Worm (Caenorhabditis elegans) whole organism, young adult: ENCODE results near the gene evl-18.

Source experiments
- B0019.2 ChIP-seq: fragments of 200-800 bp; sonication (Bioruptor generic); conservative IDR thresholded peaks from 2 replicates; pipeline ENCODE4 v1.3.6; 2022; ENCODE audit warnings: missing genetic modification reagents, missing genetic modification characterization, missing compliant biosample characterization
- B0336.3 ChIP-seq: fragments of 200-800 bp; sonication (Bioruptor generic); IDR thresholded peaks from 2 replicates; pipeline ENCODE4 v1.3.6; 2022; ENCODE audit warnings: missing genetic modification characterization, missing compliant biosample characterization
- C17E4.6 ChIP-seq: fragments of 200-800 bp; sonication (Bioruptor generic); IDR thresholded peaks from 2 replicates; pipeline ENCODE4 v1.3.6; 2022; ENCODE audit warnings: missing genetic modification reagents, missing genetic modification characterization, missing compliant biosample characterization
- D2030.7 ChIP-seq: fragments of 200-800 bp; sonication (Bioruptor generic); IDR thresholded peaks from 2 replicates; pipeline ENCODE4 v1.3.6; 2022; ENCODE audit warnings: missing genetic modification reagents, missing genetic modification characterization, missing compliant biosample characterization
- F52B5.7 ChIP-seq: sonication (generic microtip); optimal IDR thresholded peaks from 2 replicates; lab custom pipeline; 2016; ENCODE audit warnings: mild to moderate bottlenecking, missing genetic modification characterization, missing compliant biosample characterization
- F55B11.4 ChIP-seq: sonication (generic microtip); optimal IDR thresholded peaks from 2 replicates; lab custom pipeline; 2016; ENCODE audit warnings: missing compliant biosample characterization, missing genetic modification characterization, borderline replicate concordance; ENCODE audit not compliant: insufficient read depth
- F57C9.4 ChIP-seq: sonication (generic microtip); optimal IDR thresholded peaks from 2 replicates; lab custom pipeline; 2017; ENCODE audit warnings: mild to moderate bottlenecking, missing genetic modification characterization, missing compliant biosample characterization
- K11D2.4 ChIP-seq: fragments of 200-800 bp; sonication (Bioruptor generic); IDR thresholded peaks from 2 replicates; pipeline ENCODE4 v1.3.6; 2022; ENCODE audit warnings: missing genetic modification reagents, missing genetic modification characterization, missing compliant biosample characterization
- T26A5.8 ChIP-seq: sonication (generic microtip); optimal IDR thresholded peaks from 2 replicates; lab custom pipeline; 2016; ENCODE audit warnings: missing genetic modification characterization, missing compliant biosample characterization
- Y79H2A.3 ChIP-seq: fragments of 200-800 bp; sonication (Bioruptor generic); conservative IDR thresholded peaks from 2 replicates; pipeline ENCODE4 v1.3.6; 2022; ENCODE audit warnings: missing genetic modification reagents, missing genetic modification characterization, missing compliant biosample characterization
- ama-1 ChIP-seq, 3 experiments: fragments of 150-350 bp in 1 of 3; sonication (generic microtip) in 2 of 3; optimal IDR thresholded peaks; 2 replicates each; lab custom pipeline; 2014 to 2018; ENCODE audit warnings: missing biosample characterization in 2 of 3, missing genetic modification characterization in 2 of 3, missing genetic modification reagents in 2 of 3
- aptf-3 ChIP-seq: fragments of 200-800 bp; sonication (Bioruptor generic); IDR thresholded peaks from 2 replicates; pipeline ENCODE4 v1.3.6; 2022; ENCODE audit warnings: missing genetic modification characterization, missing compliant biosample characterization
- attf-3 ChIP-seq: fragments of 200-800 bp; sonication (Bioruptor generic); conservative IDR thresholded peaks from 2 replicates; pipeline ENCODE4 v1.3.6; 2022; ENCODE audit warnings: missing genetic modification reagents, missing genetic modification characterization, missing compliant biosample characterization
- attf-6 ChIP-seq: fragments of 200-800 bp; sonication (Bioruptor generic); IDR thresholded peaks from 2 replicates; pipeline ENCODE4 v1.3.6; 2022; ENCODE audit warnings: missing genetic modification reagents, missing genetic modification characterization, missing compliant biosample characterization
- ccch-3 ChIP-seq: fragments of 200-800 bp; sonication (Bioruptor generic); optimal IDR thresholded peaks from 2 replicates; lab custom pipeline; 2018; ENCODE audit warnings: mild to moderate bottlenecking, missing genetic modification characterization, missing compliant biosample characterization
- cebp-1 ChIP-seq, 2 experiments: fragments of 200-800 bp in 1 of 2; sonication (Bioruptor generic) in 1 of 2; sonication (generic microtip) in 1 of 2; IDR thresholded peaks in 1 of 2; optimal IDR thresholded peaks in 1 of 2; 2 replicates each; pipeline versions ENCODE4 v1.3.6 to Lab custom; 2017 to 2022; ENCODE audit warnings: missing compliant biosample characterization in 2 of 2, missing genetic modification characterization in 2 of 2, mild to moderate bottlenecking in 1 of 2, missing genetic modification reagents in 1 of 2, moderate library complexity in 1 of 2
- ceh-100 ChIP-seq: fragments of 200-800 bp; sonication (Bioruptor generic); IDR thresholded peaks from 2 replicates; pipeline ENCODE4 v1.3.6; 2022; ENCODE audit warnings: missing genetic modification reagents, missing genetic modification characterization, missing compliant biosample characterization
- ceh-27 ChIP-seq: fragments of 200-800 bp; sonication (Bioruptor generic); optimal IDR thresholded peaks from 2 replicates; lab custom pipeline; 2018; ENCODE audit warnings: mild to moderate bottlenecking, missing genetic modification characterization, moderate library complexity, missing compliant biosample characterization
- ceh-40 ChIP-seq: fragments of 200-800 bp; sonication (Bioruptor generic); IDR thresholded peaks from 2 replicates; pipeline ENCODE4 v1.3.6; 2022; ENCODE audit warnings: missing genetic modification characterization, missing compliant biosample characterization
- ceh-58 ChIP-seq: fragments of 200-800 bp; sonication (Bioruptor generic); IDR thresholded peaks from 2 replicates; pipeline ENCODE4 v1.3.6; 2022; ENCODE audit warnings: missing genetic modification characterization, missing compliant biosample characterization
- dpl-1 ChIP-seq: fragments of 150-350 bp; optimal IDR thresholded peaks from 2 replicates; lab custom pipeline; 2014; ENCODE audit warnings: missing biosample characterization, missing genetic modification reagents, missing genetic modification characterization
- efl-1 ChIP-seq: fragments of 150-350 bp; optimal IDR thresholded peaks from 2 replicates; lab custom pipeline; 2014; ENCODE audit warnings: missing biosample characterization, missing genetic modification reagents, missing genetic modification characterization
- egl-18 ChIP-seq: fragments of 200-800 bp; sonication (Bioruptor generic); IDR thresholded peaks from 2 replicates; pipeline ENCODE4 v1.3.6; 2022; ENCODE audit warnings: missing genetic modification reagents, missing genetic modification characterization, missing compliant biosample characterization
- egl-44 ChIP-seq: fragments of 200-800 bp; sonication (Bioruptor generic); IDR thresholded peaks from 2 replicates; pipeline ENCODE4 v1.3.6; 2022; ENCODE audit warnings: missing genetic modification reagents, missing genetic modification characterization, missing compliant biosample characterization
- egrh-3 ChIP-seq: fragments of 200-800 bp; sonication (Bioruptor generic); IDR thresholded peaks from 2 replicates; pipeline ENCODE4 v1.3.6; 2022; ENCODE audit warnings: missing genetic modification reagents, missing genetic modification characterization, missing compliant biosample characterization
- fkh-3 ChIP-seq: sonication (generic microtip); optimal IDR thresholded peaks from 2 replicates; lab custom pipeline; 2016; ENCODE audit warnings: mild to moderate bottlenecking, missing genetic modification characterization, missing compliant biosample characterization
- gei-17 ChIP-seq: fragments of 200-800 bp; sonication (Bioruptor generic); optimal IDR thresholded peaks from 2 replicates; lab custom pipeline; 2018; ENCODE audit warnings: mild to moderate bottlenecking, missing genetic modification characterization, missing compliant biosample characterization
- hlh-12 ChIP-seq: sonication (generic microtip); optimal IDR thresholded peaks from 2 replicates; lab custom pipeline; 2016; ENCODE audit warnings: missing genetic modification characterization, missing compliant biosample characterization
- hmg-20 ChIP-seq: fragments of 200-800 bp; sonication (Bioruptor generic); IDR thresholded peaks from 2 replicates; pipeline ENCODE4 v1.3.6; 2022; ENCODE audit warnings: missing genetic modification reagents, missing genetic modification characterization, missing compliant biosample characterization
- hrde-1 ChIP-seq: sonication (generic microtip); optimal IDR thresholded peaks from 2 replicates; lab custom pipeline; 2016; ENCODE audit warnings: missing genetic modification characterization, mild to moderate bottlenecking, missing compliant biosample characterization, moderate library complexity, missing genotype, missing genetic modification reagents, borderline replicate concordance
- let-526 ChIP-seq: fragments of 200-800 bp; sonication (Bioruptor generic); IDR thresholded peaks from 2 replicates; pipeline ENCODE4 v1.3.6; 2022; ENCODE audit warnings: missing genetic modification reagents, missing genetic modification characterization, missing compliant biosample characterization
- let-607 ChIP-seq, 2 experiments: fragments of 200-800 bp in 1 of 2; sonication (Bioruptor generic) in 1 of 2; sonication (generic microtip) in 1 of 2; optimal IDR thresholded peaks; 2 replicates each; lab custom pipeline; 2016 to 2018; ENCODE audit warnings: mild to moderate bottlenecking in 2 of 2, missing compliant biosample characterization in 2 of 2, missing genetic modification characterization in 2 of 2, moderate library complexity in 2 of 2, missing genotype in 1 of 2
- lsy-27 ChIP-seq: sonication (generic microtip); optimal IDR thresholded peaks from 2 replicates; lab custom pipeline; 2017; ENCODE audit warnings: missing genetic modification characterization, mild to moderate bottlenecking, missing compliant biosample characterization, antibody characterized with exemption, missing genotype, borderline replicate concordance; ENCODE audit not compliant: insufficient read depth
- madf-8 ChIP-seq: fragments of 200-800 bp; sonication (Bioruptor generic); conservative IDR thresholded peaks from 2 replicates; pipeline ENCODE4 v1.3.6; 2022; ENCODE audit warnings: missing genetic modification reagents, missing genetic modification characterization, missing compliant biosample characterization
- nfyb-1 ChIP-seq: fragments of 200-800 bp; sonication (Bioruptor generic); IDR thresholded peaks from 2 replicates; pipeline ENCODE4 v1.3.6; 2022; ENCODE audit warnings: missing genetic modification reagents, missing genetic modification characterization, missing compliant biosample characterization
- sdz-38 ChIP-seq: sonication (generic microtip); optimal IDR thresholded peaks from 2 replicates; lab custom pipeline; 2016; ENCODE audit warnings: missing genotype, missing genetic modification characterization, missing compliant biosample characterization
- sea-2 ChIP-seq: fragments of 200-800 bp; sonication (Bioruptor generic); IDR thresholded peaks from 2 replicates; pipeline ENCODE4 v1.3.6; 2022; ENCODE audit warnings: missing genetic modification characterization, missing compliant biosample characterization
- snpc-1.3 ChIP-seq: sonication (generic microtip); optimal IDR thresholded peaks from 2 replicates; lab custom pipeline; 2017; ENCODE audit warnings: missing genetic modification characterization, mild to moderate bottlenecking, missing compliant biosample characterization, antibody characterized with exemption, moderate library complexity, missing genotype, missing genetic modification reagents; ENCODE audit not compliant: insufficient read depth
- snpc-3.4 ChIP-seq: sonication (generic microtip); optimal IDR thresholded peaks from 2 replicates; lab custom pipeline; 2017; ENCODE audit warnings: missing genetic modification characterization, mild to moderate bottlenecking, missing compliant biosample characterization, antibody characterized with exemption, moderate library complexity, missing genotype, missing genetic modification reagents
- unc-130 ChIP-seq: sonication (generic microtip); optimal IDR thresholded peaks from 2 replicates; lab custom pipeline; 2016; ENCODE audit warnings: missing genetic modification reagents, missing genetic modification characterization, missing compliant biosample characterization
- xnd-1 ChIP-seq: sonication (generic microtip); optimal IDR thresholded peaks from 2 replicates; lab custom pipeline; 2016; ENCODE audit warnings: missing genotype, missing genetic modification reagents, missing genetic modification characterization, missing compliant biosample characterization
- ztf-25 ChIP-seq: fragments of 200-800 bp; sonication (Bioruptor generic); IDR thresholded peaks from 2 replicates; pipeline ENCODE4 v1.3.6; 2022; ENCODE audit warnings: missing genetic modification reagents, missing genetic modification characterization, missing compliant biosample characterization
- ztf-28 ChIP-seq: fragments of 200-800 bp; sonication (Bioruptor generic); IDR thresholded peaks from 2 replicates; pipeline ENCODE4 v1.3.6; 2022; ENCODE audit warnings: missing genetic modification reagents, missing genetic modification characterization, missing compliant biosample characterization
- ztf-3 ChIP-seq: fragments of 200-800 bp; sonication (Bioruptor generic); optimal IDR thresholded peaks from 2 replicates; lab custom pipeline; 2018; ENCODE audit warnings: mild to moderate bottlenecking, missing genetic modification characterization, missing compliant biosample characterization
- ztf-6 ChIP-seq: fragments of 200-800 bp; sonication (Bioruptor generic); IDR thresholded peaks from 2 replicates; pipeline ENCODE4 v1.3.6; 2022; ENCODE audit warnings: missing genetic modification reagents, missing genetic modification characterization, missing compliant biosample characterization

evl-18 gene

DNA sequence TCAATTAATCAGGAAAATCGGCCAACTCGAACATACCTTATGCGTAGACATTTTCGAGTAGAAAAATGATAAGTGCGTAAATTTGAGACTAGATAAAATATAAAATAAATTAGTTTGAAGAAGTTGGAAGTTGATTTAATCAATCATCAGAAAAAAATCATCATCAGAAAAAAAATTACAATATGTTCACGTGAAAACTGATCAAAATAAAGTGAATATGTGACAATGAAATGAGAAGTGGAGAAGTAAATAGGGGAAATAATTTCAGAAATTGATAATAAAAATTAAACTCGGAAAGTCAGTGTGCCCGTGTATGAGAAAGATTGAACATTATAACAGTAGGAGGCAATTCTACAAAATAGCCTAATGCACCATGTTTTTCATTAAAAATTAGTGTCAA lies 5.3 kb downstream of the evl-18 start, which contains the start of gene F34D10.9:
TSS of gene F34D10.9 (minus strand) at position 101 of the 400 bp plus-strand sequence.
- 0 out of 2 replicates have a peak, but pooled peaks have one; percentile 2 for TF ChIP-seq Y79H2A.3 (GFP tag; lab: Robert Waterston, UW)
- TF ChIP-seq F55B11.4 (tag; lab: Kevin White, UChicago), result no peak
- TF ChIP-seq egl-18, result no peak

DNA sequence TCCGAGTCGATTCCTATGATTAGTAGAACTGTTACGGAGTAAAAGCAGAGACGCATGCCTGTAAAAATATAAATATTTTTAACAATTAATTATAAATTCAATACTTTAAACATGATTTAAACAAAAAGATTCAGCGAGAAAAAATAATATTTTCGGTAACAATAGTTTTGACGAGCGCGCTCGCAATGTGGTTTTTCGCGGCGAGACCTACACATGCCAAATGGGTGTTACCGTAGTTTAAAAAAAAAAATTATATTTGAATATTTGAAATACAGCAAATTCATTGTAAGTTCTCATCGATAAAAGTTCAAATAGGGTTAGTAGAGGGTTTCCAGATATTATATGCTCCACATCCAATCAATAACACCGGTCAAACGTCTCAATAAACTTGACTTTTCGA lies 8.4 kb downstream of the evl-18 start, which contains the start of gene gldi-5:
TSS of gene gldi-5 (minus strand) at position 58 of the 400 bp plus-strand sequence.
- TF ChIP-seq ztf-3 (GFP tag; lab: Kevin White, UChicago), result no peak
- peak; percentile 28 for TF ChIP-seq snpc-3.4 (tag; lab: Kevin White, UChicago)
- no peak for TF ChIP-seq ama-1 (optimal IDR thresholded peaks at IDR 0.05; lab: Kevin White, UChicago)
- TF ChIP-seq ama-1 (GFP tag; optimal IDR thresholded peaks at IDR 0.05; lab: Kevin White, UChicago), result no peak
- no peak for TF ChIP-seq hmg-20 (GFP tag; lab: Robert Waterston, UW)
- no peak for TF ChIP-seq gei-17 (GFP tag; lab: Kevin White, UChicago)
- no peak for TF ChIP-seq egrh-3 (GFP tag; lab: Robert Waterston, UW)
- no peak for TF ChIP-seq F57C9.4
- TF ChIP-seq ccch-3, result no peak
- TF ChIP-seq T26A5.8 (tag; lab: Kevin White, UChicago), result no peak
- TF ChIP-seq sea-2 (GFP tag; lab: Robert Waterston, UW), result no peak
- TF ChIP-seq ceh-58 (GFP tag; lab: Robert Waterston, UW), result no peak
- TF ChIP-seq ceh-27 (GFP tag; lab: Kevin White, UChicago), result no peak
- TF ChIP-seq ztf-25 (GFP tag; lab: Robert Waterston, UW), result no peak
- TF ChIP-seq snpc-1.3, result no peak
- no peak for TF ChIP-seq sdz-38
- TF ChIP-seq D2030.7 (GFP tag; lab: Robert Waterston, UW), result 0 out of 2 replicates have a peak, but pooled peaks have one; percentile 26
- peak; percentile 46; the same call in 1 of the 2 replicates for TF ChIP-seq madf-8
- no peak for TF ChIP-seq attf-3 (GFP tag; lab: Robert Waterston, UW)
- TF ChIP-seq F52B5.7 (tag; lab: Kevin White, UChicago), result no peak
- TF ChIP-seq lsy-27 (tag; lab: Kevin White, UChicago), result no peak
- no peak for TF ChIP-seq let-526 (GFP tag; lab: Robert Waterston, UW)
- no peak for TF ChIP-seq fkh-3 (tag; lab: Kevin White, UChicago)
- TF ChIP-seq efl-1 (GFP tag; lab: Kevin White, UChicago), result peak; percentile 68
- no peak for TF ChIP-seq unc-130 (GFP tag; lab: Kevin White, UChicago)
- no peak for TF ChIP-seq hrde-1
- TF ChIP-seq egl-44, result no peak
- TF ChIP-seq cebp-1 (GFP tag; IDR thresholded peaks at IDR 0.05; lab: Robert Waterston, UW), result no peak
- no peak for TF ChIP-seq cebp-1 (tag; optimal IDR thresholded peaks at IDR 0.05; lab: Kevin White, UChicago)
- TF ChIP-seq ceh-100 (GFP tag; lab: Robert Waterston, UW), result no peak
- no peak for TF ChIP-seq hlh-12 (tag; lab: Kevin White, UChicago)
- no peak for TF ChIP-seq ztf-28 (GFP tag; lab: Robert Waterston, UW)
- TF ChIP-seq B0336.3 (GFP tag; lab: Robert Waterston, UW), result no peak
- TF ChIP-seq aptf-3, result no peak
- no peak for TF ChIP-seq Y79H2A.3 (GFP tag; lab: Robert Waterston, UW)
- TF ChIP-seq K11D2.4, result no peak
- no peak for TF ChIP-seq ceh-40 (GFP tag; lab: Robert Waterston, UW)
- peak; percentile 33 for TF ChIP-seq dpl-1 (GFP tag; lab: Kevin White, UChicago)
- no peak for TF ChIP-seq attf-6
- TF ChIP-seq let-607 (tag; optimal IDR thresholded peaks at IDR 0.05; lab: Kevin White, UChicago), result no peak
- no peak for TF ChIP-seq nfyb-1 (GFP tag; lab: Robert Waterston, UW)
- peak; percentile 45 for TF ChIP-seq xnd-1 (tag; lab: Kevin White, UChicago)
- no peak for TF ChIP-seq B0019.2 (GFP tag; lab: Robert Waterston, UW)
- no peak for TF ChIP-seq ztf-6 (GFP tag; lab: Robert Waterston, UW)
- TF ChIP-seq C17E4.6, result no peak
